Fruit fly (Drosophila melanogaster) whole organism, embryonic: ENCODE measurements around the gene CG15423.

ENCODE experiments used
- B-H2 ChIP-seq: fragments of 200-800 bp; sonication (Bioruptor generic); optimal IDR thresholded peaks from 2 replicates; lab custom pipeline; 2018; ENCODE audit warnings: missing biosample characterization, mild to moderate bottlenecking, missing genetic modification characterization
- CG10543 ChIP-seq: fragments of 200-800 bp; sonication (Bioruptor generic); optimal IDR thresholded peaks from 3 replicates; lab custom pipeline; 2017; ENCODE audit warnings: missing biosample characterization, mild to moderate bottlenecking, missing genetic modification characterization, moderate library complexity
- CG11398 ChIP-seq: fragments of 200-800 bp; sonication (Bioruptor generic); optimal IDR thresholded peaks from 2 replicates; lab custom pipeline; 2016; ENCODE audit warnings: missing biosample characterization, missing genetic modification characterization
- CG11456 ChIP-seq: fragments of 200-800 bp; sonication (Bioruptor generic); IDR thresholded peaks from 3 replicates; pipeline ENCODE4 v1.3.6; 2022; ENCODE audit warnings: missing biosample characterization, missing genetic modification characterization
- CG11504 ChIP-seq: fragments of 200-800 bp; sonication (Bioruptor generic); optimal IDR thresholded peaks from 3 replicates; lab custom pipeline; 2019; ENCODE audit warnings: missing biosample characterization, mild to moderate bottlenecking, missing genetic modification characterization, moderate library complexity
- CG1233 ChIP-seq: fragments of 200-800 bp; sonication (Bioruptor generic); optimal IDR thresholded peaks from 4 replicates; lab custom pipeline; 2018; ENCODE audit warnings: missing biosample characterization, mild to moderate bottlenecking, missing genetic modification characterization
- CG14441 ChIP-seq: fragments of 200-800 bp; sonication (Bioruptor generic); IDR thresholded peaks from 2 replicates; pipeline ENCODE4 v1.3.6; 2022; ENCODE audit warnings: missing biosample characterization, missing genetic modification characterization
- CG14860 ChIP-seq: fragments of 200-800 bp; sonication (Bioruptor generic); IDR thresholded peaks from 3 replicates; pipeline ENCODE4 v1.3.6; 2022; ENCODE audit warnings: missing biosample characterization, missing genetic modification characterization; ENCODE audit not compliant: partially characterized antibody
- CG2199 ChIP-seq: fragments of 200-800 bp; sonication (Bioruptor generic); IDR thresholded peaks from 3 replicates; pipeline ENCODE4 v1.3.6; 2022; ENCODE audit warnings: missing biosample characterization, missing genetic modification characterization
- CG2678 ChIP-seq: fragments of 200-800 bp; sonication (Bioruptor generic); optimal IDR thresholded peaks from 3 replicates; lab custom pipeline; 2019; ENCODE audit warnings: missing biosample characterization, mild to moderate bottlenecking, missing genetic modification characterization, moderate library complexity
- CG3065 ChIP-seq: fragments of 200-800 bp; sonication (Bioruptor generic); optimal IDR thresholded peaks from 2 replicates; lab custom pipeline; 2016; ENCODE audit warnings: missing biosample characterization, missing genetic modification characterization
- CG3163 ChIP-seq: fragments of 200-800 bp; sonication (Bioruptor generic); optimal IDR thresholded peaks from 3 replicates; lab custom pipeline; 2016; ENCODE audit warnings: missing biosample characterization, missing genetic modification characterization
- CG7556 ChIP-seq: fragments of 200-800 bp; sonication (Bioruptor generic); optimal IDR thresholded peaks from 2 replicates; lab custom pipeline; 2017; ENCODE audit warnings: missing biosample characterization, mild to moderate bottlenecking, missing genetic modification characterization
- CG7786 ChIP-seq: fragments of 200-800 bp; sonication (Bioruptor generic); optimal IDR thresholded peaks from 2 replicates; lab custom pipeline; 2016; ENCODE audit warnings: missing biosample characterization, missing genetic modification characterization
- CG9609 ChIP-seq: fragments of 200-800 bp; sonication (Bioruptor generic); optimal IDR thresholded peaks from 3 replicates; lab custom pipeline; 2016; ENCODE audit warnings: missing biosample characterization, missing genetic modification characterization
- CG9817 ChIP-seq: fragments of 200-800 bp; sonication (Bioruptor generic); optimal IDR thresholded peaks from 2 replicates; lab custom pipeline; 2018; ENCODE audit warnings: missing biosample characterization, mild to moderate bottlenecking, missing genetic modification characterization, moderate library complexity
- Camta ChIP-seq: fragments of 200-800 bp; sonication (Bioruptor generic); optimal IDR thresholded peaks from 2 replicates; lab custom pipeline; 2016; ENCODE audit warnings: missing biosample characterization, missing genetic modification characterization
- D19B ChIP-seq: fragments of 200-800 bp; sonication (Bioruptor generic); optimal IDR thresholded peaks from 2 replicates; lab custom pipeline; 2017; ENCODE audit warnings: missing biosample characterization, mild to moderate bottlenecking, missing genetic modification characterization
- Doc2 ChIP-seq: fragments of 200-800 bp; sonication (Bioruptor generic); IDR thresholded peaks from 2 replicates; pipeline ENCODE4 v1.3.6; 2022; ENCODE audit warnings: missing biosample characterization, missing genetic modification characterization
- Dref ChIP-seq: fragments of 200-800 bp; sonication (Bioruptor generic); IDR thresholded peaks from 2 replicates; pipeline ENCODE4 v1.3.6; 2022; ENCODE audit warnings: missing biosample characterization, missing genetic modification characterization
- HHEX ChIP-seq: fragments of 200-800 bp; sonication (Bioruptor generic); optimal IDR thresholded peaks from 3 replicates; lab custom pipeline; 2017; ENCODE audit warnings: missing biosample characterization, mild to moderate bottlenecking, missing genetic modification characterization, missing genetic modification reagents
- Hand ChIP-seq: fragments of 200-800 bp; sonication (Bioruptor generic); optimal IDR thresholded peaks from 2 replicates; lab custom pipeline; 2017; ENCODE audit warnings: mild to moderate bottlenecking, missing biosample characterization, missing genetic modification reagents, missing genetic modification characterization
- Lpt ChIP-seq: fragments of >200 bp; optimal IDR thresholded peaks from 2 replicates; lab custom pipeline; 2018; ENCODE audit warnings: missing biosample characterization, missing genetic modification characterization
- Med ChIP-seq: fragments of 200-800 bp; sonication (Bioruptor generic); peaks from one replicate; lab custom pipeline; 2016; ENCODE audit warnings: missing biosample characterization, missing genetic modification characterization, mild to moderate bottlenecking, inconsistent platforms, moderate library complexity
- NC2α ChIP-seq: fragments of 200-800 bp; sonication (Bioruptor generic); optimal IDR thresholded peaks from 2 replicates; lab custom pipeline; 2016; ENCODE audit warnings: missing biosample characterization, missing genetic modification characterization
- Neu2 ChIP-seq: fragments of 200-800 bp; sonication (Bioruptor generic); optimal IDR thresholded peaks from 3 replicates; lab custom pipeline; 2016; ENCODE audit warnings: missing biosample characterization, missing genetic modification characterization, borderline replicate concordance
- Nf-YC ChIP-seq: fragments of 200-800 bp; optimal IDR thresholded peaks from 3 replicates; lab custom pipeline; 2019; ENCODE audit warnings: missing biosample characterization, mild to moderate bottlenecking, missing genetic modification characterization, moderate library complexity
- Opbp ChIP-seq: fragments of 200-800 bp; sonication (Bioruptor generic); IDR thresholded peaks from 3 replicates; pipeline ENCODE4 v1.3.6; 2022; ENCODE audit warnings: missing biosample characterization, missing genetic modification characterization; ENCODE audit not compliant: partially characterized antibody
- Ravus ChIP-seq: fragments of 200-800 bp; sonication (Bioruptor generic); IDR thresholded peaks from 2 replicates; pipeline ENCODE4 v1.3.6; 2022; ENCODE audit warnings: missing biosample characterization, missing genetic modification characterization
- Xbp1 ChIP-seq: fragments of 200-800 bp; sonication (Bioruptor generic); optimal IDR thresholded peaks from 3 replicates; lab custom pipeline; 2016; ENCODE audit warnings: missing biosample characterization, mild to moderate bottlenecking, missing genetic modification characterization
- aop ChIP-seq: fragments of 200-800 bp; sonication (Bioruptor generic); IDR thresholded peaks from 2 replicates; pipeline ENCODE4 v1.3.6; 2022; ENCODE audit warnings: missing biosample characterization, missing genetic modification characterization
- ase ChIP-seq: fragments of 200-800 bp; sonication (Bioruptor generic); IDR thresholded peaks from 3 replicates; pipeline ENCODE4 v1.3.6; 2022; ENCODE audit warnings: missing biosample characterization, missing genetic modification characterization
- cas ChIP-seq: fragments of 200-800 bp; sonication (Bioruptor generic); IDR thresholded peaks from 2 replicates; pipeline ENCODE4 v1.3.6; 2022; ENCODE audit warnings: missing biosample characterization, missing genetic modification characterization
- caup ChIP-seq: fragments of 200-800 bp; sonication (Bioruptor generic); optimal IDR thresholded peaks from 3 replicates; lab custom pipeline; 2017; ENCODE audit warnings: missing biosample characterization, mild to moderate bottlenecking, missing genetic modification characterization, moderate library complexity; ENCODE audit not compliant: severe bottlenecking
- chm ChIP-seq: fragments of 200-800 bp; sonication (Bioruptor generic); IDR thresholded peaks from 2 replicates; pipeline ENCODE4 v1.3.6; 2022; ENCODE audit warnings: missing biosample characterization, missing genetic modification characterization
- gem ChIP-seq: fragments of 200-800 bp; sonication (Bioruptor generic); optimal IDR thresholded peaks from 2 replicates; lab custom pipeline; 2019; ENCODE audit warnings: missing biosample characterization, mild to moderate bottlenecking, missing genetic modification characterization, moderate library complexity
- grau ChIP-seq: fragments of 200-800 bp; optimal IDR thresholded peaks from 3 replicates; lab custom pipeline; 2019; ENCODE audit warnings: missing biosample characterization, mild to moderate bottlenecking, missing genetic modification characterization, moderate library complexity
- hb ChIP-seq: fragments of 200-800 bp; sonication (Bioruptor generic); IDR thresholded peaks from 3 replicates; pipeline ENCODE4 v1.3.6; 2022; ENCODE audit warnings: missing biosample characterization, missing genetic modification characterization; ENCODE audit not compliant: partially characterized antibody
- kni ChIP-seq: fragments of 200-800 bp; sonication (Bioruptor generic); optimal IDR thresholded peaks from 3 replicates; lab custom pipeline; 2017; ENCODE audit warnings: mild to moderate bottlenecking, missing biosample characterization, missing genetic modification reagents, missing genetic modification characterization
- lmd ChIP-seq: fragments of 200-800 bp; sonication (Bioruptor generic); IDR thresholded peaks from 2 replicates; pipeline ENCODE4 v1.3.6; 2022; ENCODE audit warnings: missing biosample characterization, missing genetic modification characterization
- lola ChIP-seq, 3 experiments: fragments of >200 bp in 2 of 3; fragments of 200-800 bp in 1 of 3; sonication (Bioruptor generic) in 1 of 3; optimal IDR thresholded peaks; 2 replicates each; lab custom pipeline; 2017 to 2019; ENCODE audit warnings: missing biosample characterization in 3 of 3, missing genetic modification characterization in 3 of 3, mild to moderate bottlenecking in 1 of 3, moderate library complexity in 1 of 3
- onecut ChIP-seq: fragments of 200-800 bp; sonication (Bioruptor generic); IDR thresholded peaks from 2 replicates; pipeline ENCODE4 v1.3.6; 2022; ENCODE audit warnings: missing biosample characterization, missing genetic modification characterization
- otp ChIP-seq: fragments of 200-800 bp; sonication (Bioruptor generic); IDR thresholded peaks from 3 replicates; pipeline ENCODE4, ENCODE4 v1.3.6; 2022; ENCODE audit warnings: missing biosample characterization, missing genetic modification characterization
- pb ChIP-seq: fragments of 200-800 bp; sonication (Bioruptor generic); optimal IDR thresholded peaks from 3 replicates; lab custom pipeline; 2016; ENCODE audit warnings: missing biosample characterization, missing genetic modification characterization
- pros ChIP-seq: fragments of 200-800 bp; sonication (Bioruptor generic); optimal IDR thresholded peaks from 3 replicates; lab custom pipeline; 2019; ENCODE audit warnings: missing biosample characterization, mild to moderate bottlenecking, missing genetic modification characterization, moderate library complexity
- sens ChIP-seq: fragments of 200-800 bp; sonication (Bioruptor generic); peaks from one replicate; lab custom pipeline; 2016; ENCODE audit warnings: missing biosample characterization, missing genetic modification characterization
- sug ChIP-seq: fragments of 200-800 bp; optimal IDR thresholded peaks from 2 replicates; lab custom pipeline; 2019; ENCODE audit warnings: missing biosample characterization, mild to moderate bottlenecking, missing genetic modification characterization, moderate library complexity
- tll ChIP-seq, 2 experiments: fragments of 200-800 bp in 1 of 2; fragments of >200 bp in 1 of 2; sonication (Bioruptor generic) in 1 of 2; optimal IDR thresholded peaks; 2 replicates each; lab custom pipeline; 2017 to 2019; ENCODE audit warnings: missing biosample characterization in 2 of 2, missing genetic modification characterization in 2 of 2, mild to moderate bottlenecking in 1 of 2, moderate library complexity in 1 of 2

The CG15423 gene

dm6 chr2L:4021608-4022342, 15.9 kb downstream of the CG15423 start (continued):
- TF ChIP-seq ase (GFP tag; lab: Robert Waterston, UW) (no peak), Opbp (no peak), sens (GFP tag; lab: Kevin White, UChicago) (peak; percentile 89), gem (tag; lab: Kevin White, UChicago) (peak; percentile 33), pros (GFP tag; lab: Kevin White, UChicago) (peak; percentile 28), CG7556 (no peak), caup (GFP tag; lab: Kevin White, UChicago) (no peak), CG14441 (GFP tag; lab: Robert Waterston, UW) (no peak), CG10543 (GFP tag; lab: Kevin White, UChicago) (no peak), lmd (GFP tag; lab: Robert Waterston, UW) (no peak), aop (peak; percentile 82), cas (GFP tag; lab: Robert Waterston, UW) (no peak), grau (tag; lab: Kevin White, UChicago) (no peak), hb (GFP tag; lab: Robert Waterston, UW) (no peak), pb (GFP tag; lab: Kevin White, UChicago) (no peak), CG14860 (GFP tag; lab: Robert Waterston, UW) (no peak), NC2α (GFP tag; lab: Kevin White, UChicago) (no peak), chm (0 out of 2 replicates have a peak, but pooled peaks have one; percentile 31), Nf-YC (tag; lab: Kevin White, UChicago) (peak; percentile 24), Hand (GFP tag; lab: Kevin White, UChicago) (no peak), lola (GFP tag; optimal IDR thresholded peaks at IDR 0.05; lab: Kevin White, UChicago) (peak in 1 of 3 experiments; percentile 24), CG3065 (GFP tag; lab: Kevin White, UChicago) (no peak), B-H2 (no peak), CG9817 (tag; lab: Kevin White, UChicago) (no peak), CG3163 (no peak), Neu2 (no peak), D19B (GFP tag; lab: Kevin White, UChicago) (peak; percentile 10), otp (GFP tag; lab: Robert Waterston, UW) (0 out of 3 replicates have a peak, but pooled peaks have one; percentile 8), Doc2 (GFP tag; lab: Robert Waterston, UW) (no peak), tll (GFP tag; optimal IDR thresholded peaks at IDR 0.05; lab: Kevin White, UChicago) (peak in 1 of 2 experiments; percentile 49), CG7786 (GFP tag; lab: Kevin White, UChicago) (no peak), Med (no peak), CG1233 (GFP tag; lab: Kevin White, UChicago) (no peak), kni (GFP tag; lab: Kevin White, UChicago) (peak; percentile 14), HHEX (GFP tag; lab: Kevin White, UChicago) (no peak), Lpt (GFP tag; lab: Kevin White, UChicago) (no peak), CG11504 (tag; lab: Kevin White, UChicago) (peak; percentile 9), CG11398 (GFP tag; lab: Kevin White, UChicago) (no peak), Xbp1 (GFP tag; lab: Kevin White, UChicago) (no peak), Dref (no peak), CG11456 (GFP tag; lab: Robert Waterston, UW) (no peak), CG9609 (GFP tag; lab: Kevin White, UChicago) (no peak), sug (tag; lab: Kevin White, UChicago) (no peak), onecut (GFP tag; lab: Robert Waterston, UW) (no peak), Camta (GFP tag; lab: Kevin White, UChicago) (no peak), CG2199 (GFP tag; lab: Robert Waterston, UW) (peak; percentile 34; the same call in 1 of the 3 replicates), CG2678 (tag; lab: Kevin White, UChicago) (peak; percentile 11), Ravus (GFP tag; lab: Robert Waterston, UW) (no peak)
- TF ChIP-seq, all 482 proteins: peak for 36
